Fruit fly (Drosophila melanogaster) whole organism, prepupa: ENCODE data around the gene vrs.
A peak's percentile ranks its signal among the peaks of the same experiment; 100 is the strongest.

Experiments
- CG10631 ChIP-seq: fragments of 200-800 bp; sonication (Bioruptor generic); optimal IDR thresholded peaks from 2 replicates; lab custom pipeline; 2016; ENCODE audit warnings: missing biosample characterization, missing genetic modification characterization
- CG10669 ChIP-seq: fragments of 200-800 bp; sonication (Bioruptor generic); optimal IDR thresholded peaks from 3 replicates; lab custom pipeline; 2018; ENCODE audit warnings: missing biosample characterization, mild to moderate bottlenecking, missing genetic modification characterization, moderate library complexity
- CG11762 ChIP-seq: fragments of 200-800 bp; sonication (Bioruptor generic); optimal IDR thresholded peaks from 3 replicates; lab custom pipeline; 2016; ENCODE audit warnings: missing biosample characterization, missing genetic modification characterization; ENCODE audit not compliant: insufficient read depth
- CG15336 ChIP-seq: fragments of 200-800 bp; sonication (Bioruptor generic); IDR thresholded peaks from 2 replicates; pipeline ENCODE4 v1.3.6; 2022; ENCODE audit warnings: missing biosample characterization, missing genetic modification characterization
- CG1621 ChIP-seq: fragments of 200-800 bp; sonication (Bioruptor generic); optimal IDR thresholded peaks from 3 replicates; lab custom pipeline; 2018; ENCODE audit warnings: missing biosample characterization, mild to moderate bottlenecking, missing genetic modification characterization
- CG16779 ChIP-seq: fragments of 200-800 bp; sonication (Bioruptor generic); optimal IDR thresholded peaks from 3 replicates; lab custom pipeline; 2017; ENCODE audit warnings: missing biosample characterization, mild to moderate bottlenecking, missing genetic modification characterization
- CG3032 ChIP-seq: fragments of 200-800 bp; optimal IDR thresholded peaks from 2 replicates; lab custom pipeline; 2019; ENCODE audit warnings: missing biosample characterization, mild to moderate bottlenecking, missing genetic modification characterization, moderate library complexity
- CG31627 ChIP-seq: fragments of 200-800 bp; sonication (Bioruptor generic); optimal IDR thresholded peaks from 3 replicates; lab custom pipeline; 2016; ENCODE audit warnings: missing biosample characterization, missing genetic modification characterization
- CG32006 ChIP-seq: fragments of 200-800 bp; sonication (Bioruptor generic); optimal IDR thresholded peaks from 3 replicates; lab custom pipeline; 2017; ENCODE audit warnings: missing biosample characterization, mild to moderate bottlenecking, missing genetic modification characterization
- CG34406 ChIP-seq: fragments of 200-800 bp; sonication (Bioruptor generic); optimal IDR thresholded peaks from 3 replicates; lab custom pipeline; 2016; ENCODE audit warnings: missing biosample characterization, missing genetic modification characterization
- CG3919 ChIP-seq: fragments of 200-800 bp; sonication (Bioruptor generic); optimal IDR thresholded peaks from 3 replicates; lab custom pipeline; 2016; ENCODE audit warnings: missing biosample characterization, missing genetic modification characterization
- CG4318 ChIP-seq: fragments of 200-800 bp; sonication (Bioruptor generic); optimal IDR thresholded peaks from 3 replicates; lab custom pipeline; 2017; ENCODE audit warnings: missing biosample characterization, mild to moderate bottlenecking, missing genetic modification characterization
- CG6163 ChIP-seq: fragments of 200-800 bp; sonication (Bioruptor generic); IDR thresholded peaks from 3 replicates; pipeline ENCODE4 v1.3.6; 2022; ENCODE audit warnings: missing biosample characterization, missing genetic modification characterization
- CG6276 ChIP-seq: fragments of 200-800 bp; sonication (Bioruptor generic); optimal IDR thresholded peaks from 2 replicates; lab custom pipeline; 2017; ENCODE audit warnings: missing biosample characterization, mild to moderate bottlenecking, missing genetic modification characterization
- CG6808 ChIP-seq: fragments of 200-800 bp; sonication (Bioruptor generic); optimal IDR thresholded peaks from 3 replicates; lab custom pipeline; 2017; ENCODE audit warnings: missing biosample characterization, missing genetic modification characterization, mild to moderate bottlenecking, moderate library complexity, missing genetic modification reagents
- CG6854 ChIP-seq: fragments of 200-800 bp; sonication (Bioruptor generic); optimal IDR thresholded peaks from 2 replicates; lab custom pipeline; 2017; ENCODE audit warnings: missing biosample characterization, mild to moderate bottlenecking, missing genetic modification characterization
- CG7368 ChIP-seq: fragments of 200-800 bp; sonication (Bioruptor generic); optimal IDR thresholded peaks from 3 replicates; lab custom pipeline; 2016; ENCODE audit warnings: missing biosample characterization, missing genetic modification characterization
- CG8119 ChIP-seq: fragments of 200-800 bp; sonication (Bioruptor generic); IDR thresholded peaks from 3 replicates; pipeline ENCODE4 v1.3.6; 2022; ENCODE audit warnings: missing biosample characterization, missing genetic modification characterization
- CG8319 ChIP-seq: fragments of 200-800 bp; sonication (Bioruptor generic); optimal IDR thresholded peaks from 3 replicates; lab custom pipeline; 2016; ENCODE audit warnings: missing biosample characterization, missing genetic modification characterization
- CG8632 ChIP-seq: fragments of 200-800 bp; sonication (Bioruptor generic); optimal IDR thresholded peaks from 3 replicates; lab custom pipeline; 2016; ENCODE audit warnings: missing biosample characterization, missing genetic modification characterization
- Eip75B ChIP-seq: fragments of 200-800 bp; sonication (Bioruptor generic); optimal IDR thresholded peaks from 3 replicates; lab custom pipeline; 2016; ENCODE audit warnings: missing biosample characterization, missing genetic modification characterization
- Eip78C ChIP-seq: fragments of 200-800 bp; sonication (Bioruptor generic); peaks from one replicate; lab custom pipeline; 2016; ENCODE audit warnings: missing biosample characterization, missing genetic modification characterization
- Eip93F ChIP-seq: fragments of 200-800 bp; sonication (Bioruptor generic); optimal IDR thresholded peaks from 2 replicates; lab custom pipeline; 2016; ENCODE audit warnings: missing biosample characterization, mild to moderate bottlenecking, missing genetic modification characterization
- Ets21C ChIP-seq: fragments of 200-800 bp; sonication (Bioruptor generic); optimal IDR thresholded peaks from 3 replicates; lab custom pipeline; 2016; ENCODE audit warnings: missing biosample characterization, missing genetic modification characterization
- Ets96B ChIP-seq: fragments of 200-800 bp; optimal IDR thresholded peaks from 2 replicates; lab custom pipeline; 2019; ENCODE audit warnings: missing biosample characterization, mild to moderate bottlenecking, missing genetic modification characterization, moderate library complexity
- Gug ChIP-seq: fragments of 200-800 bp; sonication (Bioruptor generic); IDR thresholded peaks from 2 replicates; pipeline ENCODE4 v1.3.6; 2022; ENCODE audit warnings: missing biosample characterization, missing genetic modification characterization
- Hr38 ChIP-seq: sonication (Bioruptor generic); optimal IDR thresholded peaks from 2 replicates; lab custom pipeline; 2016; ENCODE audit warnings: missing biosample characterization, missing genetic modification characterization
- Hr39 ChIP-seq: fragments of 200-800 bp; sonication (Bioruptor generic); optimal IDR thresholded peaks from 2 replicates; lab custom pipeline; 2016; ENCODE audit warnings: missing biosample characterization, missing genetic modification characterization
- OdsH ChIP-seq: fragments of 200-800 bp; sonication (Bioruptor generic); optimal IDR thresholded peaks from 3 replicates; lab custom pipeline; 2016; ENCODE audit warnings: missing biosample characterization, missing genetic modification characterization
- Smox ChIP-seq: fragments of 200-800 bp; sonication (Bioruptor generic); optimal IDR thresholded peaks from 3 replicates; lab custom pipeline; 2016; ENCODE audit warnings: missing biosample characterization, missing genetic modification characterization
- Sox102F ChIP-seq: fragments of 200-800 bp; sonication (Bioruptor generic); optimal IDR thresholded peaks from 2 replicates; lab custom pipeline; 2016; ENCODE audit warnings: missing biosample characterization, mild to moderate bottlenecking, missing genetic modification characterization
- Sox14 ChIP-seq: fragments of 200-800 bp; sonication (Bioruptor generic); optimal IDR thresholded peaks from 3 replicates; lab custom pipeline; 2016; ENCODE audit warnings: missing biosample characterization, missing genetic modification characterization
- Sox15 ChIP-seq: fragments of 200-800 bp; sonication (Bioruptor generic); optimal IDR thresholded peaks from 3 replicates; lab custom pipeline; 2016; ENCODE audit warnings: missing biosample characterization, missing genetic modification characterization
- achi ChIP-seq: fragments of 200-800 bp; sonication (Bioruptor generic); optimal IDR thresholded peaks from 3 replicates; lab custom pipeline; 2016; ENCODE audit warnings: missing biosample characterization, missing genetic modification characterization
- acj6 ChIP-seq: fragments of 200-800 bp; sonication (Bioruptor generic); optimal IDR thresholded peaks from 3 replicates; lab custom pipeline; 2016; ENCODE audit warnings: missing biosample characterization, missing genetic modification characterization
- cyc ChIP-seq: fragments of 200-800 bp; sonication (Bioruptor generic); optimal IDR thresholded peaks from 3 replicates; lab custom pipeline; 2016; ENCODE audit warnings: missing biosample characterization, missing genetic modification characterization
- dac ChIP-seq: fragments of 200-800 bp; sonication (Bioruptor generic); optimal IDR thresholded peaks from 2 replicates; lab custom pipeline; 2017; ENCODE audit warnings: missing biosample characterization, mild to moderate bottlenecking, missing genetic modification characterization
- dsx ChIP-seq: fragments of 200-800 bp; optimal IDR thresholded peaks from 3 replicates; lab custom pipeline; 2019; ENCODE audit warnings: missing biosample characterization, mild to moderate bottlenecking, missing genetic modification characterization, moderate library complexity; ENCODE audit not compliant: poor library complexity, severe bottlenecking
- eg ChIP-seq: fragments of 200-800 bp; sonication (Bioruptor generic); IDR thresholded peaks from 3 replicates; pipeline ENCODE4 v1.3.6; 2022; ENCODE audit warnings: missing biosample characterization, missing genetic modification characterization
- esn ChIP-seq: fragments of 200-800 bp; sonication (Bioruptor generic); optimal IDR thresholded peaks from 2 replicates; lab custom pipeline; 2016; ENCODE audit warnings: missing biosample characterization, mild to moderate bottlenecking, missing genetic modification characterization, moderate library complexity
- fd59A ChIP-seq: fragments of 200-800 bp; sonication (Bioruptor generic); optimal IDR thresholded peaks from 2 replicates; lab custom pipeline; 2017; ENCODE audit warnings: missing biosample characterization, mild to moderate bottlenecking, missing genetic modification characterization, missing genetic modification reagents
- fd85E ChIP-seq: fragments of 200-800 bp; sonication (Bioruptor generic); optimal IDR thresholded peaks from 3 replicates; lab custom pipeline; 2016; ENCODE audit warnings: missing biosample characterization, missing genetic modification characterization
- fkh ChIP-seq: fragments of 200-800 bp; sonication (Bioruptor generic); optimal IDR thresholded peaks from 3 replicates; lab custom pipeline; 2017; ENCODE audit warnings: missing biosample characterization, mild to moderate bottlenecking, missing genetic modification characterization, moderate library complexity
- lz ChIP-seq: fragments of 200-800 bp; sonication (Bioruptor generic); optimal IDR thresholded peaks from 3 replicates; lab custom pipeline; 2016; ENCODE audit warnings: missing biosample characterization, missing genetic modification characterization
- net ChIP-seq: fragments of 200-800 bp; sonication (Bioruptor generic); optimal IDR thresholded peaks from 3 replicates; lab custom pipeline; 2016; ENCODE audit warnings: missing biosample characterization, missing genetic modification characterization
- salr ChIP-seq, 2 experiments: fragments of 200-800 bp; sonication (Bioruptor generic); optimal IDR thresholded peaks; 3 replicates each; lab custom pipeline; 2016 to 2018; ENCODE audit warnings: missing biosample characterization in 2 of 2, missing genetic modification characterization in 2 of 2, mild to moderate bottlenecking in 1 of 2
- spab ChIP-seq: fragments of 200-800 bp; sonication (Bioruptor generic); optimal IDR thresholded peaks from 2 replicates; lab custom pipeline; 2017; ENCODE audit warnings: missing biosample characterization, mild to moderate bottlenecking, missing genetic modification characterization, missing genetic modification reagents
- svp ChIP-seq: fragments of 200-800 bp; sonication (Bioruptor generic); peaks from one replicate; lab custom pipeline; 2016; ENCODE audit warnings: missing biosample characterization, missing genetic modification characterization
- topi ChIP-seq: fragments of 200-800 bp; sonication (Bioruptor generic); optimal IDR thresholded peaks from 3 replicates; lab custom pipeline; 2016; ENCODE audit warnings: missing biosample characterization, missing genetic modification characterization
- vri ChIP-seq: fragments of 200-800 bp; sonication (Bioruptor generic); optimal IDR thresholded peaks from 3 replicates; lab custom pipeline; 2016; ENCODE audit warnings: missing biosample characterization, mild to moderate bottlenecking, missing genetic modification characterization

Gene vrs

DNA sequence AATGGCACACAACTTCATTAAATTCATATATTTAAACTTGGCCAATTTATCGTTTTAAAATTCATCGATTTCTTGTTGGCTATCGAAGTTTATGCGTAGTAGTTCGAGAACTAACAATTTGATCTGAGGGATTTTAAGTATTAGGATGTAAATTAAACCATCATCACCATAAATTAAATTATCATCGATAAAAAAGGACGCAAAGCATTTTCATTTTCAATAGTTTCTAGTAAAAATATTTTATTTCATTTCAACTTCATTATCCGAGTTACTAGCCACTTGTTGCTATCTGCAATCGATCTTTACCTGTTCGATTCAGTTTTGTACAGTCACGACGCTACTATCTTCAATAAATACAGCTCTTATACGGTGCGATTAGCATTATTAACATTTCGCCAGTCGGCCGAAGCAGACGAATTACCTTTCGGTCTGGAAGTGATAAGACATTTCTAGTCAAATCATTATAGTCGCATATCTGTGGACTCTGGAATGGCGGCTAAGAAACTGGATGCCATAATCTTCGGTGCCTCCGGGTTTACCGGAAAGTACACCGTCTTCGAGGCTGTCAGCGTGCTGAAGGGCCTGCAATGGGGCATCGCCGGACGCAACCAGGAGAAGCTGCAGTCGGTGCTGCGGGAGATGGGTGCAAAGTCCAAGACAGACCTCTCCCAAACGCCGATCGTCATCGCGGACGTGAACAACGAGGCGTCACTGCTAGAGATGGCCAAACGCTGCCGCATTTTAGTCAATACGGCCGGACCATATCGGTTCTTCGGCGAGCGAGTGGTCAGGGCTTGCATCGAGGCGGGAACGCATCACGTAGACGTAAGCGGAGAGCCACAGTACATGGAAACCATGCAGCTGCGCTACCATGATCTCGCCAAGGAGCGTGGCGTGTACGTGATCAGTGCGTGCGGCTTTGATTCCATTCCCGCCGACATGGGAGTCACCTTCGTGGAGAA lies 40.9 kb upstream of the vrs start, which contains the start of gene CG5167:
Gene CG5167, plus strand, starts transcription at position 298 of the 962 bp plus-strand sequence.
- peak; percentile 28 for TF ChIP-seq Hr39 (GFP tag; lab: Kevin White, UChicago)
- TF ChIP-seq fd59A (GFP tag; lab: Kevin White, UChicago): no peak
- peak; percentile 32 for TF ChIP-seq achi (GFP tag; lab: Kevin White, UChicago)
- peak; percentile 92 for TF ChIP-seq CG6276 (GFP tag; lab: Kevin White, UChicago)
- peak; percentile 41 to 50 for TF ChIP-seq salr (GFP tag; optimal IDR thresholded peaks at IDR 0.05; lab: Kevin White, UChicago)
- TF ChIP-seq svp: peak; percentile 69
- TF ChIP-seq Ets21C: no peak
- peak; percentile 20 for TF ChIP-seq CG8632 (GFP tag; lab: Kevin White, UChicago)
- peak; percentile 15; the same call in 1 of the 3 replicates for TF ChIP-seq CG6163 (GFP tag; lab: Robert Waterston, UW)
- TF ChIP-seq CG16779 (tag; lab: Kevin White, UChicago): peak; percentile 87
- TF ChIP-seq dsx: peak; percentile 2
- TF ChIP-seq CG4318: no peak
- TF ChIP-seq fkh (GFP tag; lab: Kevin White, UChicago): peak; percentile 25
- TF ChIP-seq Sox102F (GFP tag; lab: Kevin White, UChicago): peak; percentile 46
- TF ChIP-seq CG34406 (GFP tag; lab: Kevin White, UChicago): peak; percentile 36
- peak; percentile 24 for TF ChIP-seq topi (GFP tag; lab: Kevin White, UChicago)
- no peak for TF ChIP-seq Hr38
- peak; percentile 26 for TF ChIP-seq CG31627 (GFP tag; lab: Kevin White, UChicago)
- no peak for TF ChIP-seq CG8319
- no peak for TF ChIP-seq CG7368 (GFP tag; lab: Kevin White, UChicago)
- TF ChIP-seq CG6854 (GFP tag; lab: Kevin White, UChicago): peak; percentile 59
- peak; percentile 46 for TF ChIP-seq Eip75B
- peak; percentile 76 for TF ChIP-seq CG6808
- no peak for TF ChIP-seq Smox
- peak; percentile 7 for TF ChIP-seq CG3032
- peak; percentile 76 for TF ChIP-seq net (GFP tag; lab: Kevin White, UChicago)
- peak; percentile 70 for TF ChIP-seq eg (GFP tag; lab: Robert Waterston, UW)
- TF ChIP-seq CG10631 (GFP tag; lab: Kevin White, UChicago): no peak
- no peak for TF ChIP-seq CG10669
- TF ChIP-seq Sox14 (GFP tag; lab: Kevin White, UChicago): peak; percentile 19
- peak; percentile 61 for TF ChIP-seq CG1621
- TF ChIP-seq dac (GFP tag; lab: Kevin White, UChicago): no peak
- peak; percentile 87 for TF ChIP-seq Eip78C
- peak; percentile 8 for TF ChIP-seq cyc (GFP tag; lab: Kevin White, UChicago)
- no peak for TF ChIP-seq Sox15 (GFP tag; lab: Kevin White, UChicago)
- no peak for TF ChIP-seq acj6 (GFP tag; lab: Kevin White, UChicago)
- TF ChIP-seq CG8119 (GFP tag; lab: Robert Waterston, UW): peak; percentile 59
- no peak for TF ChIP-seq OdsH (GFP tag; lab: Kevin White, UChicago)
- peak; percentile 43 for TF ChIP-seq CG3919 (GFP tag; lab: Kevin White, UChicago)
- TF ChIP-seq lz (GFP tag; lab: Kevin White, UChicago): peak; percentile 58
- TF ChIP-seq Gug: no peak; the same call in 1 of the 2 replicates
- TF ChIP-seq fd85E (GFP tag; lab: Kevin White, UChicago): no peak
- TF ChIP-seq esn (GFP tag; lab: Kevin White, UChicago): peak; percentile 63
- peak; percentile 42; the same call in 1 of the 2 replicates for TF ChIP-seq CG15336
- peak; percentile 21 for TF ChIP-seq Eip93F (GFP tag; lab: Kevin White, UChicago)
- peak; percentile 54 for TF ChIP-seq spab (GFP tag; lab: Kevin White, UChicago)
- TF ChIP-seq CG32006 (GFP tag; lab: Kevin White, UChicago): no peak
- peak; percentile 25 for TF ChIP-seq Ets96B (tag; lab: Kevin White, UChicago)
- TF ChIP-seq vri: peak; percentile 16
- TF ChIP-seq CG11762 (GFP tag; lab: Kevin White, UChicago): peak; percentile 50
